Worm (Caenorhabditis elegans) whole organism, L3 larva: Measurements from ENCODE around the gene ZC53.22.

Experiments used
- daf-12 ChIP-seq: fragments of 150-350 bp; optimal IDR thresholded peaks from 2 replicates; lab custom pipeline; 2014; ENCODE audit warnings: missing biosample characterization, missing genetic modification reagents, missing genetic modification characterization
- egl-27 ChIP-seq: sonication (generic microtip); optimal IDR thresholded peaks from 4 replicates; lab custom pipeline; 2017; ENCODE audit warnings: missing biosample characterization, missing genetic modification reagents, missing genetic modification characterization
- jun-1 ChIP-seq: fragments of 150-350 bp; optimal IDR thresholded peaks from 2 replicates; lab custom pipeline; 2014; ENCODE audit warnings: missing biosample characterization, missing genetic modification reagents, missing genetic modification characterization
- lin-15B ChIP-seq: fragments of 150-350 bp; optimal IDR thresholded peaks from 2 replicates; lab custom pipeline; 2014; ENCODE audit warnings: missing biosample characterization, missing genetic modification characterization
- nhr-11 ChIP-seq: fragments of 150-350 bp; optimal IDR thresholded peaks from 2 replicates; lab custom pipeline; 2014; ENCODE audit warnings: missing biosample characterization, missing genetic modification characterization
- nhr-12 ChIP-seq: fragments of 150-350 bp; optimal IDR thresholded peaks from 2 replicates; lab custom pipeline; 2014; ENCODE audit warnings: missing biosample characterization, missing genetic modification characterization
- unc-62 ChIP-seq: fragments of 150-350 bp; sonication (generic microtip); optimal IDR thresholded peaks from 4 replicates; lab custom pipeline; 2014; ENCODE audit warnings: missing biosample characterization, missing genetic modification reagents, missing genetic modification characterization
- ztf-11 ChIP-seq: fragments of 150-350 bp; optimal IDR thresholded peaks from 2 replicates; lab custom pipeline; 2014; ENCODE audit warnings: missing biosample characterization, missing genetic modification characterization

DNA sequence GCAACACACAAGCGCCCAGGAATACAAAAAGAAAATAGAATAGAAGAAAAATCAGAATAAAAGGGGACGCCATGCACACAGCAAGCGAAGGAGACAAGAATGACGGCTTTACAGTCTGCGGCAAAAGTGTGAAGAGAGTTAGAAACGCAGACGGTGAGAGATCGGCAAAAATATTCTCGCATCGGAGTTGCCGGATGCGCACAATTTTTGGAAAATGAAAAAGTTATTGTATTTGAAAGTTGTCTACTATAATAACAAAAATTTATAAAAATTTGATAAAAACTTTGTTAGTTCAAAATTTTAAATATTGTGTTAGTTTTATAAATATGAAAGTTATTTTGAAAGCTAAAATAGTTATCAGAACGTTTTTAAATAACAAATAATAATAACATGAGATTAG, at the start of gene ZC53.22:
- TF ChIP-seq ztf-11 (tag; lab: Kevin White, UChicago) (no peak), nhr-11 (tag; lab: Kevin White, UChicago) (no peak), nhr-12 (tag; lab: Kevin White, UChicago) (no peak), egl-27 (tag; lab: Kevin White, UChicago) (no peak), daf-12 (tag; lab: Kevin White, UChicago) (no peak), jun-1 (tag; lab: Kevin White, UChicago) (no peak), unc-62 (GFP tag; lab: Kevin White, UChicago) (no peak), lin-15B (tag; lab: Kevin White, UChicago) (no peak)
